Worm (Caenorhabditis elegans): Measurements from ENCODE around the gene C05E4.7.

C05E4.7 gene

ce11 chrV:773256-773655 is 31.3 kb downstream of the C05E4.7 start, which contains the start of gene sti-1 (continued):
- no peak for TF ChIP-seq ceh-6 (GFP tag; optimal IDR thresholded peaks at IDR 0.05)
- no peak for TF ChIP-seq pros-1 (tag; optimal IDR thresholded peaks at IDR 0.05)
- no peak for TF ChIP-seq ceh-34 (tag; optimal IDR thresholded peaks at IDR 0.05)
- no peak for TF ChIP-seq Y22D7AL.16 (tag; optimal IDR thresholded peaks at IDR 0.05)
- TF ChIP-seq gmeb-2 (tag; optimal IDR thresholded peaks at IDR 0.05) = no peak
- TF ChIP-seq rnt-1 (tag; optimal IDR thresholded peaks at IDR 0.05) = no peak
- TF ChIP-seq unc-3 (GFP tag; conservative IDR thresholded peaks at IDR 0.05) = no peak
- no peak for TF ChIP-seq unc-3 (tag; optimal IDR thresholded peaks at IDR 0.05)
- TF ChIP-seq pat-9 (tag; optimal IDR thresholded peaks at IDR 0.05) = no peak
- TF ChIP-seq C08G9.2 (tag; optimal IDR thresholded peaks at IDR 0.05) = no peak
- no peak for TF ChIP-seq tbx-2 (tag; optimal IDR thresholded peaks at IDR 0.05)
- no peak for TF ChIP-seq fkh-10 (GFP tag; optimal IDR thresholded peaks at IDR 0.05)
- no peak for TF ChIP-seq npax-4 (tag; optimal IDR thresholded peaks at IDR 0.05)
- TF ChIP-seq dve-1 (tag; optimal IDR thresholded peaks at IDR 0.05) = peak; percentile 36
- TF ChIP-seq nfya-1 (tag; optimal IDR thresholded peaks at IDR 0.05) = peak; percentile 83
- peak; percentile 10 for TF ChIP-seq ceh-48 (tag; optimal IDR thresholded peaks at IDR 0.05)
- no peak for TF ChIP-seq sdc-2 (tag; optimal IDR thresholded peaks at IDR 0.05)
- no peak for TF ChIP-seq hlh-30 (tag; optimal IDR thresholded peaks at IDR 0.05; ENCODE audit: insufficient read depth)
- no peak for TF ChIP-seq hlh-6 (tag; optimal IDR thresholded peaks at IDR 0.05)
- TF ChIP-seq ceh-19 (GFP tag; optimal IDR thresholded peaks at IDR 0.05) = no peak
- no peak for TF ChIP-seq ztf-16 (tag; optimal IDR thresholded peaks at IDR 0.05)
- TF ChIP-seq sox-2 (GFP tag; IDR thresholded peaks at IDR 0.05) = no peak
- TF ChIP-seq dmd-4 (tag; optimal IDR thresholded peaks at IDR 0.05; ENCODE audit: borderline replicate concordance) = no peak
- TF ChIP-seq ahr-1 (tag; optimal IDR thresholded peaks at IDR 0.05) = no peak
- TF ChIP-seq C38D4.7 (GFP tag; optimal IDR thresholded peaks at IDR 0.05) = no peak
- no peak for TF ChIP-seq T23F11.4 (GFP tag; optimal IDR thresholded peaks at IDR 0.05)
- TF ChIP-seq ceh-14 (tag; optimal IDR thresholded peaks at IDR 0.05) = no peak
- TF ChIP-seq hlh-8 (tag; optimal IDR thresholded peaks at IDR 0.05) = no peak
- TF ChIP-seq mec-3 (tag; optimal IDR thresholded peaks at IDR 0.05; ENCODE audit: borderline replicate concordance) = no peak
- TF ChIP-seq ceh-24 (tag; optimal IDR thresholded peaks at IDR 0.05) = no peak
- no peak for TF ChIP-seq lim-6 (tag; optimal IDR thresholded peaks at IDR 0.05)

ce11 chrV:774341-774740 is 32.4 kb downstream of the C05E4.7 start:
- no peak for TF ChIP-seq ceh-18 (tag; optimal IDR thresholded peaks at IDR 0.05)
- TF ChIP-seq ref-2 (tag; optimal IDR thresholded peaks at IDR 0.05) = no peak
- no peak for TF ChIP-seq ttx-3 (tag; optimal IDR thresholded peaks at IDR 0.05)
- no peak for TF ChIP-seq elt-2 (tag; optimal IDR thresholded peaks at IDR 0.05)
- TF ChIP-seq nfya-1 (tag; optimal IDR thresholded peaks at IDR 0.05) = no peak
- TF ChIP-seq rnt-1 (tag; optimal IDR thresholded peaks at IDR 0.05) = no peak
- no peak for TF ChIP-seq ceh-48 (tag; optimal IDR thresholded peaks at IDR 0.05)
- TF ChIP-seq fax-1 (tag; optimal IDR thresholded peaks at IDR 0.05) = no peak
- no peak for TF ChIP-seq ceh-31 (tag; optimal IDR thresholded peaks at IDR 0.05)
- no peak for TF ChIP-seq unc-55 (GFP tag; optimal IDR thresholded peaks at IDR 0.05)
- TF ChIP-seq sox-2 (GFP tag; IDR thresholded peaks at IDR 0.05) = no peak
- no peak for TF ChIP-seq elt-4 (tag; optimal IDR thresholded peaks at IDR 0.05)
- TF ChIP-seq ceh-2 (tag; optimal IDR thresholded peaks at IDR 0.05) = no peak
- no peak for TF ChIP-seq hlh-6 (tag; optimal IDR thresholded peaks at IDR 0.05)
- TF ChIP-seq C38D4.7 (GFP tag; optimal IDR thresholded peaks at IDR 0.05) = no peak
- no peak for TF ChIP-seq ceh-14 (tag; optimal IDR thresholded peaks at IDR 0.05)
- TF ChIP-seq T23F11.4 (GFP tag; optimal IDR thresholded peaks at IDR 0.05) = no peak
- TF ChIP-seq fkh-6 (tag; optimal IDR thresholded peaks at IDR 0.05) = no peak
- TF ChIP-seq che-1 (tag; optimal IDR thresholded peaks at IDR 0.05) = no peak

All from whole organism, late embryonic.